Fruit fly (Drosophila melanogaster) whole organism, embryonic: ENCODE results near the gene CG32278.

Experiments
- Aef1 ChIP-seq: fragments of 200-800 bp; sonication (Bioruptor generic); IDR thresholded peaks from 3 replicates; pipeline ENCODE4 v1.3.6; 2022; ENCODE audit warnings: missing biosample characterization, missing genetic modification characterization
- C15 ChIP-seq: fragments of 200-800 bp; sonication (Bioruptor generic); IDR thresholded peaks from 3 replicates; pipeline ENCODE4 v1.3.6; 2022; ENCODE audit warnings: missing biosample characterization, missing genetic modification characterization
- CG10431 ChIP-seq: fragments of 200-800 bp; sonication (Bioruptor generic); optimal IDR thresholded peaks from 3 replicates; lab custom pipeline; 2018; ENCODE audit warnings: missing biosample characterization, mild to moderate bottlenecking, missing genetic modification characterization
- CG11560 ChIP-seq: fragments of 200-800 bp; sonication (Bioruptor generic); IDR thresholded peaks from 3 replicates; pipeline ENCODE4 v1.3.6; 2022; ENCODE audit warnings: missing biosample characterization, missing genetic modification characterization
- CG12155 ChIP-seq: fragments of 200-800 bp; sonication (Bioruptor generic); optimal IDR thresholded peaks from 3 replicates; lab custom pipeline; 2016; ENCODE audit warnings: missing biosample characterization, missing genetic modification characterization
- CG12744 ChIP-seq: fragments of 200-800 bp; sonication (Bioruptor generic); optimal IDR thresholded peaks from 2 replicates; lab custom pipeline; 2016; ENCODE audit warnings: missing biosample characterization, missing genetic modification characterization
- CG13775 ChIP-seq: fragments of 200-800 bp; sonication (Bioruptor generic); optimal IDR thresholded peaks from 3 replicates; lab custom pipeline; 2017; ENCODE audit warnings: missing biosample characterization, mild to moderate bottlenecking, missing genetic modification characterization
- CG18476 ChIP-seq: fragments of 200-800 bp; sonication (Bioruptor generic); optimal IDR thresholded peaks from 2 replicates; lab custom pipeline; 2016; ENCODE audit warnings: missing biosample characterization, mild to moderate bottlenecking, missing genetic modification characterization
- CG2202 ChIP-seq: fragments of 200-800 bp; sonication (Bioruptor generic); optimal IDR thresholded peaks from 2 replicates; lab custom pipeline; 2018; ENCODE audit warnings: missing biosample characterization, mild to moderate bottlenecking, missing genetic modification characterization
- CG3065 ChIP-seq: fragments of 200-800 bp; sonication (Bioruptor generic); optimal IDR thresholded peaks from 2 replicates; lab custom pipeline; 2016; ENCODE audit warnings: missing biosample characterization, missing genetic modification characterization
- CG31224 ChIP-seq: fragments of 200-800 bp; sonication (Bioruptor generic); IDR thresholded peaks from 2 replicates; pipeline ENCODE4 v1.3.6; 2022; ENCODE audit warnings: missing biosample characterization, missing genetic modification characterization
- CG31365 ChIP-seq: fragments of 200-800 bp; sonication (Bioruptor generic); optimal IDR thresholded peaks from 2 replicates; lab custom pipeline; 2018; ENCODE audit warnings: missing biosample characterization, mild to moderate bottlenecking, missing genetic modification characterization
- CG32767 ChIP-seq: fragments of 200-800 bp; sonication (Bioruptor generic); IDR thresholded peaks from 2 replicates; pipeline ENCODE4 v1.3.6; 2022; ENCODE audit warnings: missing biosample characterization, missing genetic modification characterization
- CG43689 ChIP-seq: fragments of 200-800 bp; sonication (Bioruptor generic); IDR thresholded peaks from 2 replicates; pipeline ENCODE4 v1.3.6; 2022; ENCODE audit warnings: missing biosample characterization, missing genetic modification characterization
- CG6654 ChIP-seq: fragments of 200-800 bp; sonication (Bioruptor generic); optimal IDR thresholded peaks from 2 replicates; lab custom pipeline; 2017; ENCODE audit warnings: missing biosample characterization, mild to moderate bottlenecking, missing genetic modification characterization
- CG6689 ChIP-seq: fragments of 200-800 bp; sonication (Bioruptor generic); IDR thresholded peaks from 2 replicates; pipeline ENCODE4 v1.3.6; 2022; ENCODE audit warnings: missing biosample characterization, missing genetic modification characterization
- CG7963 ChIP-seq: fragments of 200-800 bp; sonication (Bioruptor generic); IDR thresholded peaks from 3 replicates; pipeline ENCODE4 v1.3.6; 2022; ENCODE audit warnings: missing biosample characterization, missing genetic modification characterization; ENCODE audit not compliant: partially characterized antibody
- Dbx ChIP-seq: fragments of 200-800 bp; sonication (Bioruptor generic); IDR thresholded peaks from 3 replicates; pipeline ENCODE4 v1.3.6; 2022; ENCODE audit warnings: missing biosample characterization, missing genetic modification characterization
- ERR ChIP-seq: fragments of 200-800 bp; sonication (Bioruptor generic); optimal IDR thresholded peaks from 2 replicates; lab custom pipeline; 2016; ENCODE audit warnings: missing biosample characterization, missing genetic modification characterization
- Eip74EF ChIP-seq, 2 experiments: fragments of 200-800 bp in 1 of 2; fragments of >200 bp in 1 of 2; sonication (Bioruptor generic) in 1 of 2; optimal IDR thresholded peaks; 2 replicates each; lab custom pipeline; 2017 to 2019; ENCODE audit warnings: missing biosample characterization in 2 of 2, missing genetic modification characterization in 2 of 2, mild to moderate bottlenecking in 1 of 2, moderate library complexity in 1 of 2
- GATAe ChIP-seq: fragments of 200-800 bp; sonication (Bioruptor generic); conservative IDR thresholded peaks from 2 replicates; pipeline ENCODE4 v1.3.6; 2022; ENCODE audit warnings: missing biosample characterization, missing genetic modification characterization
- Hey ChIP-seq: fragments of 200-800 bp; sonication (Bioruptor generic); optimal IDR thresholded peaks from 3 replicates; lab custom pipeline; 2018; ENCODE audit warnings: missing biosample characterization, mild to moderate bottlenecking, missing genetic modification characterization
- Med ChIP-seq: fragments of 200-800 bp; sonication (Bioruptor generic); peaks from one replicate; lab custom pipeline; 2016; ENCODE audit warnings: missing biosample characterization, missing genetic modification characterization, mild to moderate bottlenecking, inconsistent platforms, moderate library complexity
- NC2α ChIP-seq: fragments of 200-800 bp; sonication (Bioruptor generic); optimal IDR thresholded peaks from 2 replicates; lab custom pipeline; 2016; ENCODE audit warnings: missing biosample characterization, missing genetic modification characterization
- NFAT ChIP-seq: fragments of 200-800 bp; sonication (Bioruptor generic); IDR thresholded peaks from 2 replicates; pipeline ENCODE4 v1.3.6; 2022; ENCODE audit warnings: missing biosample characterization, missing genetic modification characterization
- Nf-YA ChIP-seq: fragments of 200-800 bp; sonication (Bioruptor generic); IDR thresholded peaks from 2 replicates; pipeline ENCODE4 v1.3.6; 2022; ENCODE audit warnings: missing biosample characterization, missing genetic modification characterization
- Nf-YB ChIP-seq: fragments of 200-800 bp; sonication (Bioruptor generic); optimal IDR thresholded peaks from 3 replicates; lab custom pipeline; 2019; ENCODE audit warnings: missing biosample characterization, mild to moderate bottlenecking, missing genetic modification characterization, moderate library complexity
- Ravus ChIP-seq: fragments of 200-800 bp; sonication (Bioruptor generic); IDR thresholded peaks from 2 replicates; pipeline ENCODE4 v1.3.6; 2022; ENCODE audit warnings: missing biosample characterization, missing genetic modification characterization
- Rfx ChIP-seq: fragments of 200-800 bp; sonication (Bioruptor generic); IDR thresholded peaks from 2 replicates; pipeline ENCODE4 v1.3.6; 2022; ENCODE audit warnings: missing biosample characterization, missing genetic modification characterization
- TFAM ChIP-seq: fragments of 200-800 bp; sonication (Bioruptor generic); optimal IDR thresholded peaks from 2 replicates; lab custom pipeline; 2017; ENCODE audit warnings: missing biosample characterization, missing genetic modification characterization, inconsistent platforms
- Xbp1 ChIP-seq: fragments of 200-800 bp; sonication (Bioruptor generic); optimal IDR thresholded peaks from 3 replicates; lab custom pipeline; 2016; ENCODE audit warnings: missing biosample characterization, mild to moderate bottlenecking, missing genetic modification characterization
- Xrp1 ChIP-seq: fragments of 200-800 bp; sonication (Bioruptor generic); IDR thresholded peaks from 2 replicates; pipeline ENCODE4 v1.3.6; 2022; ENCODE audit warnings: missing biosample characterization, missing genetic modification characterization
- az2 ChIP-seq: fragments of 200-800 bp; sonication (Bioruptor generic); optimal IDR thresholded peaks from 3 replicates; lab custom pipeline; 2016; ENCODE audit warnings: missing biosample characterization, missing genetic modification characterization
- chm ChIP-seq: fragments of 200-800 bp; sonication (Bioruptor generic); IDR thresholded peaks from 2 replicates; pipeline ENCODE4 v1.3.6; 2022; ENCODE audit warnings: missing biosample characterization, missing genetic modification characterization
- hb ChIP-seq: fragments of 200-800 bp; sonication (Bioruptor generic); IDR thresholded peaks from 3 replicates; pipeline ENCODE4 v1.3.6; 2022; ENCODE audit warnings: missing biosample characterization, missing genetic modification characterization; ENCODE audit not compliant: partially characterized antibody
- ind ChIP-seq: fragments of 200-800 bp; sonication (Bioruptor generic); optimal IDR thresholded peaks from 3 replicates; lab custom pipeline; 2016; ENCODE audit warnings: missing biosample characterization, missing genetic modification characterization
- jumu ChIP-seq: fragments of 200-800 bp; sonication (Bioruptor generic); optimal IDR thresholded peaks from 3 replicates; lab custom pipeline; 2016; ENCODE audit warnings: missing biosample characterization, missing genetic modification characterization
- klu ChIP-seq: fragments of 200-800 bp; sonication (Bioruptor generic); IDR thresholded peaks from 2 replicates; pipeline ENCODE4 v1.3.6; 2022; ENCODE audit warnings: missing biosample characterization, missing genetic modification characterization
- knrl ChIP-seq: fragments of 200-800 bp; sonication (Bioruptor generic); IDR thresholded peaks from 3 replicates; pipeline ENCODE4 v1.3.6; 2022; ENCODE audit warnings: missing biosample characterization, missing genetic modification characterization; ENCODE audit not compliant: partially characterized antibody
- lola ChIP-seq, 3 experiments: fragments of >200 bp in 2 of 3; fragments of 200-800 bp in 1 of 3; sonication (Bioruptor generic) in 1 of 3; optimal IDR thresholded peaks; 2 replicates each; lab custom pipeline; 2017 to 2019; ENCODE audit warnings: missing biosample characterization in 3 of 3, missing genetic modification characterization in 3 of 3, mild to moderate bottlenecking in 1 of 3, moderate library complexity in 1 of 3
- mld ChIP-seq: fragments of 200-800 bp; sonication (Bioruptor generic); IDR thresholded peaks from 3 replicates; pipeline ENCODE4 v1.3.6; 2022; ENCODE audit warnings: missing biosample characterization, missing genetic modification characterization; ENCODE audit not compliant: partially characterized antibody
- peb ChIP-seq: fragments of 200-800 bp; sonication (Bioruptor generic); IDR thresholded peaks from 2 replicates; pipeline ENCODE4 v1.3.6; 2022; ENCODE audit warnings: missing biosample characterization, missing genetic modification characterization
- repo ChIP-seq: fragments of 200-800 bp; sonication (Bioruptor generic); optimal IDR thresholded peaks from 2 replicates; lab custom pipeline; 2016; ENCODE audit warnings: missing biosample characterization, missing genetic modification characterization
- rib ChIP-seq: fragments of 200-800 bp; sonication (Bioruptor generic); IDR thresholded peaks from 2 replicates; pipeline ENCODE4 v1.3.6; 2022; ENCODE audit warnings: missing biosample characterization, missing genetic modification characterization
- run ChIP-seq: fragments of 200-800 bp; sonication (Bioruptor generic); optimal IDR thresholded peaks from 3 replicates; lab custom pipeline; 2018; ENCODE audit warnings: missing biosample characterization, mild to moderate bottlenecking, missing genetic modification characterization
- sim ChIP-seq: fragments of 200-800 bp; sonication (Bioruptor generic); IDR thresholded peaks from 2 replicates; pipeline ENCODE4 v1.3.6; 2022; ENCODE audit warnings: missing biosample characterization, missing genetic modification characterization
- tup ChIP-seq: fragments of 200-800 bp; sonication (Bioruptor generic); optimal IDR thresholded peaks from 2 replicates; lab custom pipeline; 2016; ENCODE audit warnings: missing biosample characterization, mild to moderate bottlenecking, missing genetic modification characterization, moderate library complexity
- vnd ChIP-seq: fragments of 200-800 bp; sonication (Bioruptor generic); IDR thresholded peaks from 3 replicates; pipeline ENCODE4 v1.3.6; 2022; ENCODE audit warnings: missing biosample characterization, missing genetic modification characterization; ENCODE audit not compliant: partially characterized antibody
- wor ChIP-seq: fragments of 200-800 bp; sonication (Bioruptor generic); IDR thresholded peaks from 2 replicates; pipeline ENCODE4 v1.3.6; 2022; ENCODE audit warnings: missing biosample characterization, missing genetic modification characterization

The CG32278 gene

dm6 chr3L:3198447-3199402 is 29.6 kb downstream of the CG32278 start, which contains the start of the genes CG32276 and gry (continued):
- TF ChIP-seq Nf-YB: peak; percentile 42
- peak; percentile 80 for TF ChIP-seq CG13775 (GFP tag; lab: Kevin White, UChicago)
- peak; percentile 86 for TF ChIP-seq CG12155 (GFP tag; lab: Kevin White, UChicago)
- TF ChIP-seq repo (GFP tag; lab: Kevin White, UChicago): peak; percentile 57
- TF ChIP-seq mld: no peak
- TF ChIP-seq CG2202 (tag; lab: Kevin White, UChicago): peak; percentile 56
- TF ChIP-seq Dbx (GFP tag; lab: Robert Waterston, UW): peak; percentile 69; the same call in 1 of the 3 replicates
- no peak for TF ChIP-seq CG6654
- peak; percentile 97 for TF ChIP-seq Med (GFP tag; lab: Kevin White, UChicago)
- peak; percentile 96 for TF ChIP-seq Xbp1 (GFP tag; lab: Kevin White, UChicago)
- peak; percentile 77 for TF ChIP-seq Rfx (GFP tag; lab: Robert Waterston, UW)
- no peak for TF ChIP-seq peb (GFP tag; lab: Robert Waterston, UW)
- TF ChIP-seq run: no peak
- TF ChIP-seq knrl (GFP tag; lab: Robert Waterston, UW): peak; percentile 62
- TF ChIP-seq CG18476 (GFP tag; lab: Kevin White, UChicago): peak; percentile 71
- peak; percentile 79 for TF ChIP-seq az2 (GFP tag; lab: Kevin White, UChicago)
- TF ChIP-seq CG7963 (GFP tag; lab: Robert Waterston, UW): no peak
- TF ChIP-seq GATAe (GFP tag; lab: Robert Waterston, UW): no peak
- TF ChIP-seq NC2α (GFP tag; lab: Kevin White, UChicago): no peak
- TF ChIP-seq vnd: no peak
- TF ChIP-seq sim (GFP tag; lab: Robert Waterston, UW): no peak
- TF ChIP-seq lola (GFP tag; optimal IDR thresholded peaks at IDR 0.05; lab: Kevin White, UChicago): peak in 1 of 3 experiments; percentile 71
- TF ChIP-seq CG31224 (GFP tag; lab: Robert Waterston, UW): peak; percentile 66
- peak; percentile 48 for TF ChIP-seq ERR
- no peak for TF ChIP-seq hb (GFP tag; lab: Robert Waterston, UW)
- TF ChIP-seq CG12744 (GFP tag; lab: Kevin White, UChicago): no peak
- TF ChIP-seq CG3065 (GFP tag; lab: Kevin White, UChicago): peak; percentile 50
- no peak for TF ChIP-seq Ravus (GFP tag; lab: Robert Waterston, UW)
- peak; percentile 59 for TF ChIP-seq wor
- peak; percentile 70 for TF ChIP-seq Aef1 (GFP tag; lab: Robert Waterston, UW)
- peak; percentile 74 for TF ChIP-seq chm (GFP tag; lab: Robert Waterston, UW)
- TF ChIP-seq jumu (GFP tag; lab: Kevin White, UChicago): peak; percentile 88
- TF ChIP-seq C15 (GFP tag; lab: Robert Waterston, UW): no peak
- TF ChIP-seq CG11560 (tag; lab: Robert Waterston, UW): no peak
- peak; percentile 69 for TF ChIP-seq CG6689 (GFP tag; lab: Robert Waterston, UW)
- no peak for TF ChIP-seq CG31365 (tag; lab: Kevin White, UChicago)
- no peak for TF ChIP-seq CG43689
- TF ChIP-seq rib (GFP tag; lab: Robert Waterston, UW): no peak
- TF ChIP-seq TFAM: peak; percentile 5
- TF ChIP-seq CG10431 (GFP tag; lab: Kevin White, UChicago): no peak
- TF ChIP-seq Hey (tag; lab: Kevin White, UChicago): no peak
- peak; percentile 72; the same call in 1 of the 2 replicates for TF ChIP-seq Xrp1
- TF ChIP-seq ind (GFP tag; lab: Kevin White, UChicago): peak; percentile 81
- TF ChIP-seq CG32767 (GFP tag; lab: Robert Waterston, UW): peak; percentile 64
- peak; percentile 63 for TF ChIP-seq tup (GFP tag; lab: Kevin White, UChicago)
- TF ChIP-seq klu (GFP tag; lab: Robert Waterston, UW): peak; percentile 46; the same call in 1 of the 2 replicates
- peak; percentile 75 for TF ChIP-seq NFAT
- TF ChIP-seq Eip74EF (GFP tag; optimal IDR thresholded peaks at IDR 0.05; lab: Kevin White, UChicago): no peak
- no peak for TF ChIP-seq Nf-YA (GFP tag; lab: Robert Waterston, UW)
